Worm (Caenorhabditis elegans) whole organism, L1 larva: ENCODE measurements around the gene F08D12.3.

Experiments used
- ceh-8 ChIP-seq: fragments of 200-800 bp; sonication (Bioruptor generic); optimal IDR thresholded peaks from 2 replicates; lab custom pipeline; 2018; ENCODE audit warnings: mild to moderate bottlenecking, missing genetic modification characterization, moderate library complexity, missing compliant biosample characterization
- egl-27 ChIP-seq, 2 experiments: fragments of 150-350 bp in 1 of 2; sonication (generic microtip); optimal IDR thresholded peaks; 3 replicates each; lab custom pipeline; 2017 to 2018; ENCODE audit warnings: missing biosample characterization in 2 of 2, missing genetic modification characterization in 2 of 2, missing genetic modification reagents in 2 of 2
- elt-3 ChIP-seq, 6 experiments: fragments of 150-350 bp in 1 of 6; sonication (generic microtip); optimal IDR thresholded peaks; 2 replicates each; lab custom pipeline; 2017 to 2018; ENCODE audit warnings: missing biosample characterization in 6 of 6, missing genetic modification characterization in 6 of 6, inconsistent platforms in 1 of 6
- hlh-4 ChIP-seq: sonication (generic microtip); optimal IDR thresholded peaks from 2 replicates; lab custom pipeline; 2016; ENCODE audit warnings: mild to moderate bottlenecking, missing genetic modification characterization, missing compliant biosample characterization
- jun-1 ChIP-seq: fragments of 150-350 bp; optimal IDR thresholded peaks from 2 replicates; lab custom pipeline; 2014; ENCODE audit warnings: missing biosample characterization, missing genetic modification reagents, missing genetic modification characterization
- mdl-1 ChIP-seq, 2 experiments: fragments of 150-350 bp; optimal IDR thresholded peaks; 2 replicates each; lab custom pipeline; 2014 to 2017; ENCODE audit warnings: missing biosample characterization in 2 of 2, missing genetic modification characterization in 2 of 2, inconsistent platforms in 1 of 2
- nhr-237 ChIP-seq: fragments of 150-350 bp; optimal IDR thresholded peaks from 2 replicates; lab custom pipeline; 2014; ENCODE audit warnings: missing biosample characterization, missing genetic modification characterization
- nhr-71 ChIP-seq: sonication (generic microtip); optimal IDR thresholded peaks from 2 replicates; lab custom pipeline; 2016; ENCODE audit warnings: mild to moderate bottlenecking, missing genetic modification characterization, moderate library complexity, missing compliant biosample characterization
- nhr-76 ChIP-seq: sonication (generic microtip); optimal IDR thresholded peaks from 2 replicates; lab custom pipeline; 2017; ENCODE audit warnings: missing biosample characterization, missing genetic modification characterization
- nhr-77 ChIP-seq: fragments of 150-350 bp; optimal IDR thresholded peaks from 2 replicates; lab custom pipeline; 2014; ENCODE audit warnings: missing biosample characterization, missing genetic modification characterization
- pqm-1 ChIP-seq: sonication (generic microtip); optimal IDR thresholded peaks from 3 replicates; lab custom pipeline; 2017; ENCODE audit warnings: missing biosample characterization, missing genetic modification characterization
- snpc-4 ChIP-seq: fragments of 150-350 bp; optimal IDR thresholded peaks from 2 replicates; lab custom pipeline; 2014; ENCODE audit warnings: missing biosample characterization, missing genetic modification characterization
- tbx-2 ChIP-seq: sonication (generic microtip); optimal IDR thresholded peaks from 2 replicates; lab custom pipeline; 2016; ENCODE audit warnings: missing genetic modification characterization, missing compliant biosample characterization

DNA sequence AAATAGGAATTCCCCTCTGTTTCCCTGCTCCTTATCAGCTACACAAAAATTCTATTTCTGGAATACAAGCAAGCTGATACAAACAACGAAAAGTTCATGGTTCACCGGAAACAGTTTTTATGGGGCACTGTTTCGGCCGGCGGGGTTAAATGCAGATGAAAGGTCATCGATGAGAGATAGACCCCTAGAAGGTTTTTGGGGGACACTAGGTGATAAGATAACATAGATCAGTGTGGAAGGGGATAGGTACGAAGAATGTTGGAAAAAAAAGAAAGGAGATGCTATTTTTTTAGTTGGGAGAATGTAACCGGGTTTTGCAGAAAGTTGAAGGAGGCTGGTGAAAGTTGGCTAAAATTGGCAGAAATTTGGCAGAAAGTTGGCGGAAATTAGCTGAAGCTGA, 26.2 kb downstream of the F08D12.3 start:
- TF ChIP-seq nhr-77 (no peak), nhr-71 (tag; lab: Kevin White, UChicago) (no peak), tbx-2 (tag; lab: Kevin White, UChicago) (no peak), pqm-1 (tag; lab: Kevin White, UChicago) (no peak), elt-3 (tag; optimal IDR thresholded peaks at IDR 0.05; lab: Kevin White, UChicago) (peak in 1 of 6 experiments; percentile 50), nhr-237 (tag; lab: Kevin White, UChicago) (no peak), jun-1 (no peak), hlh-4 (tag; lab: Kevin White, UChicago) (no peak), snpc-4 (tag; lab: Kevin White, UChicago) (no peak), ceh-8 (no peak), nhr-76 (tag; lab: Kevin White, UChicago) (no peak), egl-27 (tag; optimal IDR thresholded peaks at IDR 0.05; lab: Kevin White, UChicago) (no peak), mdl-1 (tag; optimal IDR thresholded peaks at IDR 0.05; lab: Kevin White, UChicago) (no peak)
